Fruit fly (Drosophila melanogaster) whole organism, prepupa: ENCODE results near the gene Arf1.

Source experiments
- Blimp-1 ChIP-seq: fragments of 200-800 bp; sonication (Bioruptor generic); optimal IDR thresholded peaks from 3 replicates; lab custom pipeline; 2017; ENCODE audit warnings: missing biosample characterization, missing genetic modification characterization, mild to moderate bottlenecking, moderate library complexity, missing genetic modification reagents
- CG10631 ChIP-seq: fragments of 200-800 bp; sonication (Bioruptor generic); optimal IDR thresholded peaks from 2 replicates; lab custom pipeline; 2016; ENCODE audit warnings: missing biosample characterization, missing genetic modification characterization
- CG10669 ChIP-seq: fragments of 200-800 bp; sonication (Bioruptor generic); optimal IDR thresholded peaks from 3 replicates; lab custom pipeline; 2018; ENCODE audit warnings: missing biosample characterization, mild to moderate bottlenecking, missing genetic modification characterization, moderate library complexity
- CG11294 ChIP-seq: fragments of 200-800 bp; sonication (Bioruptor generic); IDR thresholded peaks from 2 replicates; pipeline ENCODE4 v1.3.6; 2022; ENCODE audit warnings: missing biosample characterization, missing genetic modification characterization
- CG11762 ChIP-seq: fragments of 200-800 bp; sonication (Bioruptor generic); optimal IDR thresholded peaks from 3 replicates; lab custom pipeline; 2016; ENCODE audit warnings: missing biosample characterization, missing genetic modification characterization; ENCODE audit not compliant: insufficient read depth
- CG15336 ChIP-seq: fragments of 200-800 bp; sonication (Bioruptor generic); IDR thresholded peaks from 2 replicates; pipeline ENCODE4 v1.3.6; 2022; ENCODE audit warnings: missing biosample characterization, missing genetic modification characterization
- CG1621 ChIP-seq: fragments of 200-800 bp; sonication (Bioruptor generic); optimal IDR thresholded peaks from 3 replicates; lab custom pipeline; 2018; ENCODE audit warnings: missing biosample characterization, mild to moderate bottlenecking, missing genetic modification characterization
- CG3032 ChIP-seq: fragments of 200-800 bp; optimal IDR thresholded peaks from 2 replicates; lab custom pipeline; 2019; ENCODE audit warnings: missing biosample characterization, mild to moderate bottlenecking, missing genetic modification characterization, moderate library complexity
- CG31627 ChIP-seq: fragments of 200-800 bp; sonication (Bioruptor generic); optimal IDR thresholded peaks from 3 replicates; lab custom pipeline; 2016; ENCODE audit warnings: missing biosample characterization, missing genetic modification characterization
- CG32006 ChIP-seq: fragments of 200-800 bp; sonication (Bioruptor generic); optimal IDR thresholded peaks from 3 replicates; lab custom pipeline; 2017; ENCODE audit warnings: missing biosample characterization, mild to moderate bottlenecking, missing genetic modification characterization
- CG34406 ChIP-seq: fragments of 200-800 bp; sonication (Bioruptor generic); optimal IDR thresholded peaks from 3 replicates; lab custom pipeline; 2016; ENCODE audit warnings: missing biosample characterization, missing genetic modification characterization
- CG6163 ChIP-seq: fragments of 200-800 bp; sonication (Bioruptor generic); IDR thresholded peaks from 3 replicates; pipeline ENCODE4 v1.3.6; 2022; ENCODE audit warnings: missing biosample characterization, missing genetic modification characterization
- CG6792 ChIP-seq: fragments of 200-800 bp; sonication (Bioruptor generic); optimal IDR thresholded peaks from 3 replicates; lab custom pipeline; 2016; ENCODE audit warnings: missing biosample characterization, missing genetic modification characterization
- CG6854 ChIP-seq: fragments of 200-800 bp; sonication (Bioruptor generic); optimal IDR thresholded peaks from 2 replicates; lab custom pipeline; 2017; ENCODE audit warnings: missing biosample characterization, mild to moderate bottlenecking, missing genetic modification characterization
- CG7368 ChIP-seq: fragments of 200-800 bp; sonication (Bioruptor generic); optimal IDR thresholded peaks from 3 replicates; lab custom pipeline; 2016; ENCODE audit warnings: missing biosample characterization, missing genetic modification characterization
- CG8119 ChIP-seq: fragments of 200-800 bp; sonication (Bioruptor generic); IDR thresholded peaks from 3 replicates; pipeline ENCODE4 v1.3.6; 2022; ENCODE audit warnings: missing biosample characterization, missing genetic modification characterization
- CG8319 ChIP-seq: fragments of 200-800 bp; sonication (Bioruptor generic); optimal IDR thresholded peaks from 3 replicates; lab custom pipeline; 2016; ENCODE audit warnings: missing biosample characterization, missing genetic modification characterization
- CG8632 ChIP-seq: fragments of 200-800 bp; sonication (Bioruptor generic); optimal IDR thresholded peaks from 3 replicates; lab custom pipeline; 2016; ENCODE audit warnings: missing biosample characterization, missing genetic modification characterization
- CG9139 ChIP-seq: fragments of 200-800 bp; sonication (Bioruptor generic); optimal IDR thresholded peaks from 3 replicates; lab custom pipeline; 2017; ENCODE audit warnings: missing biosample characterization, mild to moderate bottlenecking, missing genetic modification characterization
- Eip75B ChIP-seq: fragments of 200-800 bp; sonication (Bioruptor generic); optimal IDR thresholded peaks from 3 replicates; lab custom pipeline; 2016; ENCODE audit warnings: missing biosample characterization, missing genetic modification characterization
- Eip78C ChIP-seq: fragments of 200-800 bp; sonication (Bioruptor generic); peaks from one replicate; lab custom pipeline; 2016; ENCODE audit warnings: missing biosample characterization, missing genetic modification characterization
- Eip93F ChIP-seq: fragments of 200-800 bp; sonication (Bioruptor generic); optimal IDR thresholded peaks from 2 replicates; lab custom pipeline; 2016; ENCODE audit warnings: missing biosample characterization, mild to moderate bottlenecking, missing genetic modification characterization
- Ets21C ChIP-seq: fragments of 200-800 bp; sonication (Bioruptor generic); optimal IDR thresholded peaks from 3 replicates; lab custom pipeline; 2016; ENCODE audit warnings: missing biosample characterization, missing genetic modification characterization
- Ets96B ChIP-seq: fragments of 200-800 bp; optimal IDR thresholded peaks from 2 replicates; lab custom pipeline; 2019; ENCODE audit warnings: missing biosample characterization, mild to moderate bottlenecking, missing genetic modification characterization, moderate library complexity
- Gug ChIP-seq: fragments of 200-800 bp; sonication (Bioruptor generic); IDR thresholded peaks from 2 replicates; pipeline ENCODE4 v1.3.6; 2022; ENCODE audit warnings: missing biosample characterization, missing genetic modification characterization
- Hr38 ChIP-seq: sonication (Bioruptor generic); optimal IDR thresholded peaks from 2 replicates; lab custom pipeline; 2016; ENCODE audit warnings: missing biosample characterization, missing genetic modification characterization
- Hr39 ChIP-seq: fragments of 200-800 bp; sonication (Bioruptor generic); optimal IDR thresholded peaks from 2 replicates; lab custom pipeline; 2016; ENCODE audit warnings: missing biosample characterization, missing genetic modification characterization
- Hr4 ChIP-seq: fragments of 200-800 bp; sonication (Bioruptor generic); optimal IDR thresholded peaks from 3 replicates; lab custom pipeline; 2016; ENCODE audit warnings: missing biosample characterization, missing genetic modification characterization
- Lpt ChIP-seq: fragments of 200-800 bp; sonication (Bioruptor generic); optimal IDR thresholded peaks from 3 replicates; lab custom pipeline; 2016; ENCODE audit warnings: missing biosample characterization, missing genetic modification characterization
- Met ChIP-seq: fragments of 200-800 bp; sonication (Bioruptor generic); optimal IDR thresholded peaks from 3 replicates; lab custom pipeline; 2016; ENCODE audit warnings: missing biosample characterization, missing genetic modification characterization
- OdsH ChIP-seq: fragments of 200-800 bp; sonication (Bioruptor generic); optimal IDR thresholded peaks from 3 replicates; lab custom pipeline; 2016; ENCODE audit warnings: missing biosample characterization, missing genetic modification characterization
- Sox102F ChIP-seq: fragments of 200-800 bp; sonication (Bioruptor generic); optimal IDR thresholded peaks from 2 replicates; lab custom pipeline; 2016; ENCODE audit warnings: missing biosample characterization, mild to moderate bottlenecking, missing genetic modification characterization
- Sox14 ChIP-seq: fragments of 200-800 bp; sonication (Bioruptor generic); optimal IDR thresholded peaks from 3 replicates; lab custom pipeline; 2016; ENCODE audit warnings: missing biosample characterization, missing genetic modification characterization
- Sox15 ChIP-seq: fragments of 200-800 bp; sonication (Bioruptor generic); optimal IDR thresholded peaks from 3 replicates; lab custom pipeline; 2016; ENCODE audit warnings: missing biosample characterization, missing genetic modification characterization
- achi ChIP-seq: fragments of 200-800 bp; sonication (Bioruptor generic); optimal IDR thresholded peaks from 3 replicates; lab custom pipeline; 2016; ENCODE audit warnings: missing biosample characterization, missing genetic modification characterization
- acj6 ChIP-seq: fragments of 200-800 bp; sonication (Bioruptor generic); optimal IDR thresholded peaks from 3 replicates; lab custom pipeline; 2016; ENCODE audit warnings: missing biosample characterization, missing genetic modification characterization
- cyc ChIP-seq: fragments of 200-800 bp; sonication (Bioruptor generic); optimal IDR thresholded peaks from 3 replicates; lab custom pipeline; 2016; ENCODE audit warnings: missing biosample characterization, missing genetic modification characterization
- dac ChIP-seq: fragments of 200-800 bp; sonication (Bioruptor generic); optimal IDR thresholded peaks from 2 replicates; lab custom pipeline; 2017; ENCODE audit warnings: missing biosample characterization, mild to moderate bottlenecking, missing genetic modification characterization
- eg ChIP-seq: fragments of 200-800 bp; sonication (Bioruptor generic); IDR thresholded peaks from 3 replicates; pipeline ENCODE4 v1.3.6; 2022; ENCODE audit warnings: missing biosample characterization, missing genetic modification characterization
- esn ChIP-seq: fragments of 200-800 bp; sonication (Bioruptor generic); optimal IDR thresholded peaks from 2 replicates; lab custom pipeline; 2016; ENCODE audit warnings: missing biosample characterization, mild to moderate bottlenecking, missing genetic modification characterization, moderate library complexity
- fd59A ChIP-seq: fragments of 200-800 bp; sonication (Bioruptor generic); optimal IDR thresholded peaks from 2 replicates; lab custom pipeline; 2017; ENCODE audit warnings: missing biosample characterization, mild to moderate bottlenecking, missing genetic modification characterization, missing genetic modification reagents
- fd85E ChIP-seq: fragments of 200-800 bp; sonication (Bioruptor generic); optimal IDR thresholded peaks from 3 replicates; lab custom pipeline; 2016; ENCODE audit warnings: missing biosample characterization, missing genetic modification characterization
- fkh ChIP-seq: fragments of 200-800 bp; sonication (Bioruptor generic); optimal IDR thresholded peaks from 3 replicates; lab custom pipeline; 2017; ENCODE audit warnings: missing biosample characterization, mild to moderate bottlenecking, missing genetic modification characterization, moderate library complexity
- lz ChIP-seq: fragments of 200-800 bp; sonication (Bioruptor generic); optimal IDR thresholded peaks from 3 replicates; lab custom pipeline; 2016; ENCODE audit warnings: missing biosample characterization, missing genetic modification characterization
- net ChIP-seq: fragments of 200-800 bp; sonication (Bioruptor generic); optimal IDR thresholded peaks from 3 replicates; lab custom pipeline; 2016; ENCODE audit warnings: missing biosample characterization, missing genetic modification characterization
- pdm3 ChIP-seq: fragments of 200-800 bp; sonication (Bioruptor generic); optimal IDR thresholded peaks from 3 replicates; lab custom pipeline; 2016; ENCODE audit warnings: missing biosample characterization, missing genetic modification characterization
- salr ChIP-seq, 2 experiments: fragments of 200-800 bp; sonication (Bioruptor generic); optimal IDR thresholded peaks; 3 replicates each; lab custom pipeline; 2016 to 2018; ENCODE audit warnings: missing biosample characterization in 2 of 2, missing genetic modification characterization in 2 of 2, mild to moderate bottlenecking in 1 of 2
- spab ChIP-seq: fragments of 200-800 bp; sonication (Bioruptor generic); optimal IDR thresholded peaks from 2 replicates; lab custom pipeline; 2017; ENCODE audit warnings: missing biosample characterization, mild to moderate bottlenecking, missing genetic modification characterization, missing genetic modification reagents
- ss ChIP-seq, 2 experiments: fragments of 200-800 bp; sonication (Bioruptor generic); optimal IDR thresholded peaks; 2 replicates in 1 of 2; 3 replicates in 1 of 2; lab custom pipeline; 2017 to 2018; ENCODE audit warnings: mild to moderate bottlenecking in 2 of 2, missing biosample characterization in 2 of 2, missing genetic modification characterization in 2 of 2, moderate library complexity in 1 of 2
- topi ChIP-seq: fragments of 200-800 bp; sonication (Bioruptor generic); optimal IDR thresholded peaks from 3 replicates; lab custom pipeline; 2016; ENCODE audit warnings: missing biosample characterization, missing genetic modification characterization
- vri ChIP-seq: fragments of 200-800 bp; sonication (Bioruptor generic); optimal IDR thresholded peaks from 3 replicates; lab custom pipeline; 2016; ENCODE audit warnings: missing biosample characterization, mild to moderate bottlenecking, missing genetic modification characterization

Arf1 gene

dm6 chr3L:22870378-22870777 is 1.7 kb downstream of the Arf1 start:
- TF ChIP-seq vri, result peak; percentile 71
- TF ChIP-seq CG3032 (tag; lab: Kevin White, UChicago), result no peak
- no peak for TF ChIP-seq Eip75B (GFP tag; lab: Kevin White, UChicago)
- TF ChIP-seq, all 60 proteins: peak for 1

- TF ChIP-seq CG15336 (GFP tag; lab: Robert Waterston, UW) (no peak), cyc (peak; percentile 60), Sox14 (GFP tag; lab: Kevin White, UChicago) (peak; percentile 31), ss (GFP tag; optimal IDR thresholded peaks at IDR 0.05; lab: Kevin White, UChicago) (peak in 1 of 2 experiments; percentile 22), CG8632 (no peak), Eip75B (GFP tag; lab: Kevin White, UChicago) (peak; percentile 44), achi (GFP tag; lab: Kevin White, UChicago) (peak; percentile 90), CG6854 (GFP tag; lab: Kevin White, UChicago) (no peak), pdm3 (GFP tag; lab: Kevin White, UChicago) (no peak), Met (GFP tag; lab: Kevin White, UChicago) (no peak), salr (GFP tag; optimal IDR thresholded peaks at IDR 0.05; lab: Kevin White, UChicago) (no peak), fkh (no peak), CG8119 (no peak), esn (GFP tag; lab: Kevin White, UChicago) (peak; percentile 71), CG7368 (no peak), dac (GFP tag; lab: Kevin White, UChicago) (no peak), Hr39 (no peak), CG11294 (GFP tag; lab: Robert Waterston, UW) (no peak), CG3032 (tag; lab: Kevin White, UChicago) (no peak), Lpt (no peak), CG34406 (GFP tag; lab: Kevin White, UChicago) (no peak), topi (peak; percentile 46), vri (peak; percentile 63), Sox102F (no peak), CG11762 (no peak), Ets21C (GFP tag; lab: Kevin White, UChicago) (no peak), Ets96B (no peak), Blimp-1 (GFP tag; lab: Kevin White, UChicago) (no peak), CG31627 (GFP tag; lab: Kevin White, UChicago) (peak; percentile 48), Hr38 (GFP tag; lab: Kevin White, UChicago) (no peak), CG6163 (GFP tag; lab: Robert Waterston, UW) (no peak), Eip78C (GFP tag; lab: Kevin White, UChicago) (peak; percentile 84), net (GFP tag; lab: Kevin White, UChicago) (no peak), lz (peak; percentile 54), fd59A (no peak), OdsH (GFP tag; lab: Kevin White, UChicago) (no peak), CG9139 (GFP tag; lab: Kevin White, UChicago) (no peak), fd85E (GFP tag; lab: Kevin White, UChicago) (no peak), Hr4 (GFP tag; lab: Kevin White, UChicago) (no peak), Gug (GFP tag; lab: Robert Waterston, UW) (no peak), Eip93F (GFP tag; lab: Kevin White, UChicago) (no peak), acj6 (GFP tag; lab: Kevin White, UChicago) (peak; percentile 15), CG8319 (GFP tag; lab: Kevin White, UChicago) (no peak), CG10631 (peak; percentile 11), spab (no peak), CG1621 (no peak), CG10669 (GFP tag; lab: Kevin White, UChicago) (no peak), CG6792 (peak; percentile 36), Sox15 (GFP tag; lab: Kevin White, UChicago) (no peak), CG32006 (GFP tag; lab: Kevin White, UChicago) (no peak), eg (GFP tag; lab: Robert Waterston, UW) (0 out of 3 replicates have a peak, but pooled peaks have one; percentile 32)
Observed at dm6 chr3L:22868070-22868469, 4.0 kb downstream of the Arf1 start, which contains the start of gene EMC4. TSS of gene EMC4 (minus strand) at chr3L:22868243.
